Worm (Caenorhabditis elegans) whole organism, mixed stage, embryonic: Measurements from ENCODE around the gene C08B6.8.

ENCODE experiments used
- ceh-83 ChIP-seq: fragments of 200-800 bp; sonication (Bioruptor generic); optimal IDR thresholded peaks from 2 replicates; lab custom pipeline; 2018; ENCODE audit warnings: mild to moderate bottlenecking, missing genetic modification characterization, missing compliant biosample characterization
- elt-3 ChIP-seq: fragments of 150-350 bp; optimal IDR thresholded peaks from 2 replicates; lab custom pipeline; 2014; ENCODE audit warnings: missing biosample characterization, missing genetic modification characterization
- mep-1 ChIP-seq: fragments of 150-350 bp; optimal IDR thresholded peaks from 2 replicates; lab custom pipeline; 2017; ENCODE audit warnings: missing biosample characterization, missing genetic modification reagents, missing genetic modification characterization, inconsistent platforms
- tbx-8 ChIP-seq: fragments of 200-800 bp; sonication (Bioruptor generic); optimal IDR thresholded peaks from 2 replicates; lab custom pipeline; 2018; ENCODE audit warnings: mild to moderate bottlenecking, missing genetic modification characterization, moderate library complexity, missing compliant biosample characterization
- unc-120 ChIP-seq: sonication (generic microtip); optimal IDR thresholded peaks from 2 replicates; lab custom pipeline; 2017; ENCODE audit warnings: missing genetic modification characterization, missing compliant biosample characterization; ENCODE audit not compliant: poor library complexity, severe bottlenecking
- unc-62 ChIP-seq: fragments of 150-350 bp; optimal IDR thresholded peaks from 2 replicates; lab custom pipeline; 2014; ENCODE audit warnings: missing biosample characterization, missing genetic modification reagents, missing genetic modification characterization
- ztf-11 ChIP-seq: fragments of 150-350 bp; optimal IDR thresholded peaks from 2 replicates; lab custom pipeline; 2014; ENCODE audit warnings: missing biosample characterization, missing genetic modification characterization

- TF ChIP-seq ceh-83 (GFP tag; lab: Kevin White, UChicago) (no peak), unc-120 (no peak), unc-62 (no peak), mep-1 (tag; lab: Kevin White, UChicago) (no peak), tbx-8 (GFP tag; lab: Kevin White, UChicago) (no peak), elt-3 (no peak), ztf-11 (tag; lab: Kevin White, UChicago) (no peak)
Measured at ce11 chrV:10130195-10130594, 4.2 kb upstream of the C08B6.8 start, which contains the start of gene aos-1.
